Worm (Caenorhabditis elegans) whole organism, L1 larva: ENCODE results near the gene R10E9.3.

Source experiments
- C34B4.2 ChIP-seq: sonication (generic microtip); optimal IDR thresholded peaks from 2 replicates; lab custom pipeline; 2017; ENCODE audit warnings: mild to moderate bottlenecking, missing genetic modification characterization, missing compliant biosample characterization
- F16B12.6 ChIP-seq: fragments of 150-350 bp; optimal IDR thresholded peaks from 2 replicates; lab custom pipeline; 2014; ENCODE audit warnings: missing biosample characterization, missing genetic modification characterization
- Y116A8C.19 ChIP-seq: sonication (generic microtip); optimal IDR thresholded peaks from 2 replicates; lab custom pipeline; 2016; ENCODE audit warnings: missing compliant biosample characterization, missing genetic modification characterization, borderline replicate concordance
- aha-1 ChIP-seq: fragments of 150-350 bp; optimal IDR thresholded peaks from 2 replicates; lab custom pipeline; 2014; ENCODE audit warnings: missing biosample characterization, missing genetic modification characterization
- alr-1 ChIP-seq: fragments of 200-800 bp; sonication (Bioruptor generic); optimal IDR thresholded peaks from 2 replicates; lab custom pipeline; 2018; ENCODE audit warnings: borderline replicate concordance, mild to moderate bottlenecking, missing genetic modification characterization, missing compliant biosample characterization
- aly-2 ChIP-seq: fragments of 150-350 bp; optimal IDR thresholded peaks from 2 replicates; lab custom pipeline; 2014; ENCODE audit warnings: missing biosample characterization, missing genetic modification characterization
- ama-1 ChIP-seq: fragments of 150-350 bp; optimal IDR thresholded peaks from 2 replicates; lab custom pipeline; 2014
- ceh-8 ChIP-seq: fragments of 200-800 bp; sonication (Bioruptor generic); optimal IDR thresholded peaks from 2 replicates; lab custom pipeline; 2018; ENCODE audit warnings: mild to moderate bottlenecking, missing genetic modification characterization, moderate library complexity, missing compliant biosample characterization
- ceh-88 ChIP-seq: fragments of 200-800 bp; sonication (Bioruptor generic); IDR thresholded peaks from 2 replicates; pipeline ENCODE4 v1.3.6; 2022; ENCODE audit warnings: missing genetic modification characterization, missing compliant biosample characterization
- ceh-90 ChIP-seq: sonication (generic microtip); optimal IDR thresholded peaks from 2 replicates; lab custom pipeline; 2016; ENCODE audit warnings: missing genetic modification characterization, missing compliant biosample characterization
- dpl-1 ChIP-seq, 3 experiments: fragments of 150-350 bp in 2 of 3; sonication (generic microtip) in 1 of 3; optimal IDR thresholded peaks; 2 replicates each; lab custom pipeline; 2014 to 2017; ENCODE audit warnings: missing biosample characterization in 3 of 3, missing genetic modification characterization in 3 of 3, missing genetic modification reagents in 3 of 3
- dsc-1 ChIP-seq: sonication (generic microtip); optimal IDR thresholded peaks from 2 replicates; lab custom pipeline; 2016; ENCODE audit warnings: mild to moderate bottlenecking, missing genetic modification characterization, missing compliant biosample characterization
- efl-1 ChIP-seq, 4 experiments: fragments of 150-350 bp; optimal IDR thresholded peaks in 3 of 4; peaks in 1 of 4; 1 replicate in 1 of 4; 2 replicates in 3 of 4; lab custom pipeline; 2014; ENCODE audit warnings: missing biosample characterization in 2 of 4, missing genetic modification characterization in 2 of 4, missing genetic modification reagents in 2 of 4
- egl-27 ChIP-seq, 2 experiments: fragments of 150-350 bp in 1 of 2; sonication (generic microtip); optimal IDR thresholded peaks; 3 replicates each; lab custom pipeline; 2017 to 2018; ENCODE audit warnings: missing biosample characterization in 2 of 2, missing genetic modification characterization in 2 of 2, missing genetic modification reagents in 2 of 2
- elt-2 ChIP-seq: sonication (generic microtip); optimal IDR thresholded peaks from 2 replicates; lab custom pipeline; 2016; ENCODE audit warnings: missing genetic modification characterization, mild to moderate bottlenecking, inconsistent platforms, missing compliant biosample characterization, missing genetic modification reagents
- elt-3 ChIP-seq, 6 experiments: fragments of 150-350 bp in 1 of 6; sonication (generic microtip); optimal IDR thresholded peaks; 2 replicates each; lab custom pipeline; 2017 to 2018; ENCODE audit warnings: missing biosample characterization in 6 of 6, missing genetic modification characterization in 6 of 6, inconsistent platforms in 1 of 6
- fkh-4 ChIP-seq: sonication (generic microtip); optimal IDR thresholded peaks from 2 replicates; lab custom pipeline; 2016; ENCODE audit warnings: missing compliant biosample characterization, missing genetic modification characterization, borderline replicate concordance
- fkh-8 ChIP-seq: sonication (generic microtip); optimal IDR thresholded peaks from 2 replicates; lab custom pipeline; 2016; ENCODE audit warnings: mild to moderate bottlenecking, missing genetic modification characterization, missing compliant biosample characterization
- fos-1 ChIP-seq: fragments of 150-350 bp; optimal IDR thresholded peaks from 2 replicates; lab custom pipeline; 2014; ENCODE audit warnings: missing biosample characterization, missing genetic modification characterization
- hlh-17 ChIP-seq: fragments of 200-800 bp; sonication (Bioruptor generic); optimal IDR thresholded peaks from 2 replicates; lab custom pipeline; 2018; ENCODE audit warnings: missing genetic modification characterization, mild to moderate bottlenecking, missing compliant biosample characterization, moderate library complexity, borderline replicate concordance
- hlh-4 ChIP-seq: sonication (generic microtip); optimal IDR thresholded peaks from 2 replicates; lab custom pipeline; 2016; ENCODE audit warnings: mild to moderate bottlenecking, missing genetic modification characterization, missing compliant biosample characterization
- hpl-2 ChIP-seq: fragments of 150-350 bp; optimal IDR thresholded peaks from 2 replicates; lab custom pipeline; 2014; ENCODE audit warnings: missing biosample characterization, missing genetic modification reagents, missing genetic modification characterization
- irx-1 ChIP-seq: sonication (generic microtip); optimal IDR thresholded peaks from 2 replicates; lab custom pipeline; 2016; ENCODE audit warnings: missing genetic modification characterization, missing compliant biosample characterization
- isw-1 ChIP-seq: fragments of 200-800 bp; sonication (Bioruptor generic); IDR thresholded peaks from 2 replicates; pipeline ENCODE4 v1.3.6; 2022; ENCODE audit warnings: missing genetic modification characterization, missing compliant biosample characterization
- lin-13 ChIP-seq: fragments of 150-350 bp; optimal IDR thresholded peaks from 2 replicates; lab custom pipeline; 2014; ENCODE audit warnings: missing biosample characterization, missing genetic modification reagents, missing genetic modification characterization
- lin-14 ChIP-seq: fragments of 200-800 bp; sonication (Bioruptor generic); optimal IDR thresholded peaks from 2 replicates; lab custom pipeline; 2018; ENCODE audit warnings: mild to moderate bottlenecking, missing genetic modification characterization, moderate library complexity, missing compliant biosample characterization
- lin-15B ChIP-seq: fragments of 150-350 bp; sonication (generic microtip); optimal IDR thresholded peaks from 3 replicates; lab custom pipeline; 2014; ENCODE audit warnings: missing biosample characterization, missing genetic modification characterization
- lin-39 ChIP-seq: fragments of 150-350 bp; optimal IDR thresholded peaks from 2 replicates; lab custom pipeline; 2014; ENCODE audit warnings: missing biosample characterization, missing genetic modification reagents, missing genetic modification characterization
- lsy-2 ChIP-seq, 2 experiments: fragments of 150-350 bp; optimal IDR thresholded peaks; 2 replicates each; lab custom pipeline; 2014; ENCODE audit warnings: missing biosample characterization in 2 of 2, missing genetic modification characterization in 2 of 2
- mdl-1 ChIP-seq, 2 experiments: fragments of 150-350 bp; optimal IDR thresholded peaks; 2 replicates each; lab custom pipeline; 2014 to 2017; ENCODE audit warnings: missing biosample characterization in 2 of 2, missing genetic modification characterization in 2 of 2, inconsistent platforms in 1 of 2
- nhr-12 ChIP-seq: sonication (generic microtip); optimal IDR thresholded peaks from 2 replicates; lab custom pipeline; 2017; ENCODE audit warnings: missing biosample characterization, missing genetic modification characterization
- nhr-20 ChIP-seq: sonication (generic microtip); optimal IDR thresholded peaks from 2 replicates; lab custom pipeline; 2016; ENCODE audit warnings: mild to moderate bottlenecking, missing genetic modification characterization, missing compliant biosample characterization
- nhr-28 ChIP-seq: fragments of 150-350 bp; optimal IDR thresholded peaks from 2 replicates; lab custom pipeline; 2014; ENCODE audit warnings: missing biosample characterization, missing genetic modification characterization
- nhr-47 ChIP-seq: sonication (generic microtip); optimal IDR thresholded peaks from 2 replicates; lab custom pipeline; 2016; ENCODE audit warnings: mild to moderate bottlenecking, missing genetic modification characterization, moderate library complexity, missing compliant biosample characterization
- nhr-71 ChIP-seq: sonication (generic microtip); optimal IDR thresholded peaks from 2 replicates; lab custom pipeline; 2016; ENCODE audit warnings: mild to moderate bottlenecking, missing genetic modification characterization, moderate library complexity, missing compliant biosample characterization
- nhr-76 ChIP-seq: sonication (generic microtip); optimal IDR thresholded peaks from 2 replicates; lab custom pipeline; 2017; ENCODE audit warnings: missing biosample characterization, missing genetic modification characterization
- nhr-77 ChIP-seq: fragments of 150-350 bp; optimal IDR thresholded peaks from 2 replicates; lab custom pipeline; 2014; ENCODE audit warnings: missing biosample characterization, missing genetic modification characterization
- nhr-84 ChIP-seq: sonication (generic microtip); optimal IDR thresholded peaks from 2 replicates; lab custom pipeline; 2017; ENCODE audit warnings: missing biosample characterization, missing genetic modification characterization
- nhr-85 ChIP-seq: sonication (generic microtip); peaks from one replicate; lab custom pipeline; 2016; ENCODE audit warnings: missing genetic modification characterization, inconsistent platforms, missing compliant biosample characterization
- nhr-90 ChIP-seq: sonication (generic microtip); optimal IDR thresholded peaks from 2 replicates; lab custom pipeline; 2016; ENCODE audit warnings: mild to moderate bottlenecking, missing genetic modification characterization, missing compliant biosample characterization; ENCODE audit not compliant: poor library complexity
- rnt-1 ChIP-seq: sonication (generic microtip); optimal IDR thresholded peaks from 2 replicates; lab custom pipeline; 2016; ENCODE audit warnings: mild to moderate bottlenecking, missing genetic modification characterization, moderate library complexity, missing compliant biosample characterization
- snpc-4 ChIP-seq: fragments of 150-350 bp; optimal IDR thresholded peaks from 2 replicates; lab custom pipeline; 2014; ENCODE audit warnings: missing biosample characterization, missing genetic modification characterization
- snu-23 ChIP-seq: sonication (generic microtip); optimal IDR thresholded peaks from 2 replicates; lab custom pipeline; 2016; ENCODE audit warnings: missing genetic modification characterization, missing compliant biosample characterization
- sox-4 ChIP-seq: sonication (generic microtip); optimal IDR thresholded peaks from 2 replicates; lab custom pipeline; 2016; ENCODE audit warnings: missing genetic modification characterization, missing compliant biosample characterization
- sptf-1 ChIP-seq: fragments of 150-350 bp; optimal IDR thresholded peaks from 2 replicates; lab custom pipeline; 2014; ENCODE audit warnings: missing biosample characterization, missing genetic modification characterization
- sup-37 ChIP-seq: fragments of 200-800 bp; sonication (Bioruptor generic); optimal IDR thresholded peaks from 2 replicates; lab custom pipeline; 2018; ENCODE audit warnings: mild to moderate bottlenecking, missing genetic modification characterization, missing compliant biosample characterization
- tbx-2 ChIP-seq: sonication (generic microtip); optimal IDR thresholded peaks from 2 replicates; lab custom pipeline; 2016; ENCODE audit warnings: missing genetic modification characterization, missing compliant biosample characterization
- unc-130 ChIP-seq: fragments of 150-350 bp; optimal IDR thresholded peaks from 2 replicates; lab custom pipeline; 2017; ENCODE audit warnings: missing biosample characterization, missing genetic modification characterization, inconsistent platforms
- unc-30 ChIP-seq: sonication (generic microtip); optimal IDR thresholded peaks from 2 replicates; lab custom pipeline; 2017; ENCODE audit warnings: missing biosample characterization, missing genetic modification characterization
- unc-62 ChIP-seq: fragments of 150-350 bp; optimal IDR thresholded peaks from 2 replicates; lab custom pipeline; 2014; ENCODE audit warnings: missing biosample characterization, missing genetic modification reagents, missing genetic modification characterization
- unc-98 ChIP-seq: fragments of 200-800 bp; sonication (Bioruptor generic); IDR thresholded peaks from 2 replicates; pipeline ENCODE4 v1.3.6; 2022; ENCODE audit warnings: missing genetic modification characterization, missing compliant biosample characterization
- vab-15 ChIP-seq: sonication (generic microtip); optimal IDR thresholded peaks from 2 replicates; lab custom pipeline; 2017; ENCODE audit warnings: missing genotype, mild to moderate bottlenecking, missing genetic modification characterization, missing compliant biosample characterization
- ztf-4 ChIP-seq: fragments of 150-350 bp; optimal IDR thresholded peaks from 2 replicates; lab custom pipeline; 2014; ENCODE audit warnings: missing biosample characterization, missing genetic modification characterization

R10E9.3 gene

DNA sequence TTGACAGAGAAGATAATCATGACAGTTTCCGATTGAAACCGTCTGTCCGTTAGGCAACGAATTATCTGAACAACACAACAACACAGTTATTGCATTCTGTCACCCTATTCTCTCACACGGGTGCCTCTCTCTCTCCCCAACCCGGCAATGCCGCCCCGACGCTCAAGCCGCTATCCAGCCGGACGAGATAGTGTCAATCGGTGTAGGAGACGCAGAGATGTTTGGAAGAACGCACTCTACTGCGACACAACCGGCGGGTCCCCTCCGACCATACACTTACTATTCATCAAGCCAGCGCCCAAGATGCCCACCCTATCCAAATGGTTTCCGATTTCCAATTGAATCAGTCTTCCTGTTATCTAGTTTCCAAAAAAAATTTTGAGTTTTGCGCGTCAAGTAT, 50.1 kb downstream of the R10E9.3 start:
- TF ChIP-seq nhr-47 (tag; lab: Kevin White, UChicago), result no peak
- no peak for TF ChIP-seq sox-4
- peak; percentile 38 for TF ChIP-seq snu-23 (GFP tag; lab: Kevin White, UChicago)
- TF ChIP-seq efl-1 (optimal IDR thresholded peaks at IDR 0.05; lab: Kevin White, UChicago), result no peak
- peak in 1 of 2 experiments; percentile 41 for TF ChIP-seq efl-1 (GFP tag; optimal IDR thresholded peaks at IDR 0.05 in 1 of 2; lab: Kevin White, UChicago)
- no peak for TF ChIP-seq fkh-8 (tag; lab: Kevin White, UChicago)
- no peak for TF ChIP-seq vab-15
- no peak for TF ChIP-seq nhr-77 (tag; lab: Kevin White, UChicago)
- TF ChIP-seq hlh-4 (tag; lab: Kevin White, UChicago), result no peak
- TF ChIP-seq ceh-8, result no peak
- no peak for TF ChIP-seq sup-37 (GFP tag; lab: Kevin White, UChicago)
- peak; percentile 35 for TF ChIP-seq nhr-71 (tag; lab: Kevin White, UChicago)
- TF ChIP-seq aha-1 (tag; lab: Kevin White, UChicago), result no peak
- no peak for TF ChIP-seq hlh-17 (GFP tag; lab: Kevin White, UChicago)
- no peak for TF ChIP-seq dpl-1 (GFP tag; optimal IDR thresholded peaks at IDR 0.05; lab: Kevin White, UChicago)
- no peak for TF ChIP-seq tbx-2
- TF ChIP-seq egl-27 (tag; optimal IDR thresholded peaks at IDR 0.05; lab: Kevin White, UChicago), result no peak
- TF ChIP-seq alr-1 (tag; lab: Kevin White, UChicago), result no peak
- TF ChIP-seq snpc-4 (tag; lab: Kevin White, UChicago), result no peak
- no peak for TF ChIP-seq unc-30 (tag; lab: Kevin White, UChicago)
- no peak for TF ChIP-seq ceh-88
- TF ChIP-seq nhr-76, result no peak
- TF ChIP-seq ztf-4 (tag; lab: Kevin White, UChicago), result no peak
- TF ChIP-seq unc-130 (tag; lab: Kevin White, UChicago), result no peak
- TF ChIP-seq lsy-2 (tag; optimal IDR thresholded peaks at IDR 0.05; lab: Kevin White, UChicago), result peak in 1 of 2 experiments; percentile 6
- TF ChIP-seq nhr-90 (tag; lab: Kevin White, UChicago), result no peak
- no peak for TF ChIP-seq nhr-28 (tag; lab: Kevin White, UChicago)
- TF ChIP-seq fkh-4 (tag; lab: Kevin White, UChicago), result no peak
- no peak for TF ChIP-seq sptf-1
- no peak for TF ChIP-seq isw-1 (GFP tag; lab: Robert Waterston, UW)
- no peak for TF ChIP-seq unc-98
- peak; percentile 36 for TF ChIP-seq nhr-20 (tag; lab: Kevin White, UChicago)
- peak; percentile 73 for TF ChIP-seq lin-14 (GFP tag; lab: Kevin White, UChicago)
- no peak for TF ChIP-seq elt-2 (tag; lab: Kevin White, UChicago)
- no peak for TF ChIP-seq F16B12.6
- no peak for TF ChIP-seq aly-2 (tag; lab: Kevin White, UChicago)
- TF ChIP-seq unc-62 (GFP tag; lab: Kevin White, UChicago), result no peak
- no peak for TF ChIP-seq nhr-12
- no peak for TF ChIP-seq hpl-2 (GFP tag; lab: Kevin White, UChicago)
- no peak for TF ChIP-seq lin-15B (tag; lab: Kevin White, UChicago)
- peak; percentile 24 for TF ChIP-seq rnt-1 (tag; lab: Kevin White, UChicago)
- TF ChIP-seq ama-1 (lab: Kevin White, UChicago), result no peak
- TF ChIP-seq nhr-84 (tag; lab: Kevin White, UChicago), result no peak
- TF ChIP-seq lin-39 (tag; lab: Kevin White, UChicago), result no peak
- TF ChIP-seq elt-3 (tag; optimal IDR thresholded peaks at IDR 0.05; lab: Kevin White, UChicago), result peak in 1 of 6 experiments; percentile 34
- no peak for TF ChIP-seq fos-1 (tag; lab: Kevin White, UChicago)
- TF ChIP-seq C34B4.2, result no peak
- no peak for TF ChIP-seq Y116A8C.19 (tag; lab: Kevin White, UChicago)
- no peak for TF ChIP-seq dsc-1 (tag; lab: Kevin White, UChicago)
- TF ChIP-seq nhr-85 (tag; lab: Kevin White, UChicago), result peak; percentile 65
- no peak for TF ChIP-seq irx-1 (tag; lab: Kevin White, UChicago)
- TF ChIP-seq ceh-90 (tag; lab: Kevin White, UChicago), result no peak
- TF ChIP-seq mdl-1 (tag; optimal IDR thresholded peaks at IDR 0.05; lab: Kevin White, UChicago), result peak in 1 of 2 experiments; percentile 12
- TF ChIP-seq lin-13, result no peak
